Fruit fly (Drosophila melanogaster): Measurements from ENCODE around the gene Roc1b.

- no peak for TF ChIP-seq CG7101 (tag; optimal IDR thresholded peaks at IDR 0.05)
- no peak for TF ChIP-seq Crg-1 (GFP tag; optimal IDR thresholded peaks at IDR 0.05)
- no peak for TF ChIP-seq pad (GFP tag; optimal IDR thresholded peaks at IDR 0.05)
- TF ChIP-seq CG14711 (tag; optimal IDR thresholded peaks at IDR 0.05) = no peak
- no peak for TF ChIP-seq CG1620 (GFP tag; optimal IDR thresholded peaks at IDR 0.05)
- TF ChIP-seq CG7045 (GFP tag; optimal IDR thresholded peaks at IDR 0.05) = no peak
- TF ChIP-seq kay (GFP tag; ENCODE audit: borderline replicate concordance) = no peak
- TF ChIP-seq Clk (GFP tag; optimal IDR thresholded peaks at IDR 0.05) = no peak
- TF ChIP-seq Mnt (GFP tag; optimal IDR thresholded peaks at IDR 0.05) = no peak
- no peak for TF ChIP-seq tj (GFP tag; optimal IDR thresholded peaks at IDR 0.05)
These were observed 18.7 kb upstream of the Roc1b start for dm6 chr3L:339072-339471.

Measured in whole organism, adult.